In genomic region chrX:16105715-16106114, dm6 we compare ENCODE assay signal across 1 fruit fly cellular context.
TF ChIP-seq lines count a peak whose summit lies in the region.

No protein-coding gene starts in this region.

TF ChIP-seq in whole organism, embryonic, 481 proteins besides CTCF, POLR2A, EP300 and RAD21 (continued from another document and continues in another):
- TF ChIP-seq pita (GFP tag; optimal IDR thresholded peaks at IDR 0.05; lab: Kevin White, UChicago), result peak; percentile 37
- no peak for TF ChIP-seq CG13296 (GFP tag; optimal IDR thresholded peaks at IDR 0.05; lab: Kevin White, UChicago)
- TF ChIP-seq da (GFP tag; optimal IDR thresholded peaks at IDR 0.05; lab: Kevin White, UChicago), result no peak
- TF ChIP-seq Gug (GFP tag; IDR thresholded peaks at IDR 0.05; lab: Robert Waterston, UW), result peak; percentile 37; the same call in 1 of the 4 replicates
- no peak for TF ChIP-seq GATAe (GFP tag; conservative IDR thresholded peaks at IDR 0.05; lab: Robert Waterston, UW)
- peak; percentile 54 to 62 for TF ChIP-seq Pdp1 (GFP tag; optimal IDR thresholded peaks at IDR 0.05; lab: Kevin White, UChicago)
- no peak for TF ChIP-seq gfzf (GFP tag; optimal IDR thresholded peaks at IDR 0.05; lab: Kevin White, UChicago)
- peak; percentile 53 for TF ChIP-seq p53 (GFP tag; optimal IDR thresholded peaks at IDR 0.05; lab: Kevin White, UChicago)
- no peak for TF ChIP-seq CG1792 (GFP tag; optimal IDR thresholded peaks at IDR 0.05; lab: Kevin White, UChicago)
- no peak; the same call in 1 of the 2 replicates for TF ChIP-seq CG13287 (GFP tag; IDR thresholded peaks at IDR 0.05; lab: Robert Waterston, UW; ENCODE audit: partially characterized antibody)
- no peak for TF ChIP-seq zen2 (GFP tag; IDR thresholded peaks at IDR 0.05; lab: Robert Waterston, UW; ENCODE audit: partially characterized antibody)
- peak; percentile 62 for TF ChIP-seq CG11085 (GFP tag; IDR thresholded peaks at IDR 0.05; lab: Robert Waterston, UW)
- TF ChIP-seq Awh (GFP tag; IDR thresholded peaks at IDR 0.05; lab: Robert Waterston, UW), result no peak
- TF ChIP-seq jigr1 (GFP tag; IDR thresholded peaks at IDR 0.05; lab: Robert Waterston, UW), result no peak
- no peak for TF ChIP-seq gcm (GFP tag; optimal IDR thresholded peaks at IDR 0.05; lab: Kevin White, UChicago)
- TF ChIP-seq CG4282 (GFP tag; optimal IDR thresholded peaks at IDR 0.05; lab: Kevin White, UChicago), result no peak
- TF ChIP-seq oc (tag; optimal IDR thresholded peaks at IDR 0.05; lab: Kevin White, UChicago), result no peak
- no peak for TF ChIP-seq gt (GFP tag; IDR thresholded peaks at IDR 0.05; lab: Robert Waterston, UW)
- TF ChIP-seq Asciz (GFP tag; optimal IDR thresholded peaks at IDR 0.05; lab: Kevin White, UChicago), result no peak
- no peak for TF ChIP-seq tup (GFP tag; optimal IDR thresholded peaks at IDR 0.05; lab: Kevin White, UChicago)
- TF ChIP-seq lov (optimal IDR thresholded peaks at IDR 0.05; lab: Kevin White, UChicago), result no peak
- 0 out of 3 replicates have a peak, but pooled peaks have one; percentile 6 for TF ChIP-seq lov (GFP tag; IDR thresholded peaks at IDR 0.05; lab: Robert Waterston, UW)
- no peak for TF ChIP-seq CG7745 (tag; optimal IDR thresholded peaks at IDR 0.05; lab: Kevin White, UChicago)
- no peak for TF ChIP-seq CG2889 (GFP tag; IDR thresholded peaks at IDR 0.05; lab: Robert Waterston, UW)
- 0 out of 3 replicates have a peak, but pooled peaks have one; percentile 28 for TF ChIP-seq Dbx (GFP tag; IDR thresholded peaks at IDR 0.05; lab: Robert Waterston, UW)
- no peak for TF ChIP-seq C15 (GFP tag; IDR thresholded peaks at IDR 0.05; lab: Robert Waterston, UW)
- peak; percentile 60 for TF ChIP-seq mam (GFP tag; optimal IDR thresholded peaks at IDR 0.05; lab: Kevin White, UChicago)
- TF ChIP-seq B-H2 (GFP tag; optimal IDR thresholded peaks at IDR 0.05; lab: Kevin White, UChicago), result peak; percentile 9
- TF ChIP-seq Oaz (GFP tag; IDR thresholded peaks at IDR 0.05; lab: Robert Waterston, UW), result 0 out of 2 replicates have a peak, but pooled peaks have one; percentile 29
- 0 out of 2 replicates have a peak, but pooled peaks have one; percentile 19 for TF ChIP-seq CG11696 (GFP tag; IDR thresholded peaks at IDR 0.05; lab: Robert Waterston, UW)
- TF ChIP-seq Spps (tag; optimal IDR thresholded peaks at IDR 0.05; lab: Kevin White, UChicago), result no peak
- peak; percentile 25 for TF ChIP-seq CG17359 (tag; optimal IDR thresholded peaks at IDR 0.05; lab: Kevin White, UChicago)
- no peak for TF ChIP-seq CG18764 (GFP tag; optimal IDR thresholded peaks at IDR 0.05; lab: Kevin White, UChicago)
- TF ChIP-seq sqz (GFP tag; optimal IDR thresholded peaks at IDR 0.05; lab: Kevin White, UChicago), result no peak
- TF ChIP-seq Dref (GFP tag; IDR thresholded peaks at IDR 0.05; lab: Robert Waterston, UW), result no peak
- peak; percentile 24 for TF ChIP-seq chn (GFP tag; optimal IDR thresholded peaks at IDR 0.05; lab: Kevin White, UChicago)
- no peak for TF ChIP-seq Tbp (GFP tag; optimal IDR thresholded peaks at IDR 0.05; lab: Kevin White, UChicago)
- no peak for TF ChIP-seq CG2875 (GFP tag; optimal IDR thresholded peaks at IDR 0.05; lab: Kevin White, UChicago)
- TF ChIP-seq CG12299 (tag; optimal IDR thresholded peaks at IDR 0.05; lab: Kevin White, UChicago), result no peak
- no peak for TF ChIP-seq CG18599 (GFP tag; optimal IDR thresholded peaks at IDR 0.05; lab: Kevin White, UChicago)
- TF ChIP-seq slp2 (GFP tag; optimal IDR thresholded peaks at IDR 0.05; lab: Kevin White, UChicago), result peak; percentile 53
- no peak for TF ChIP-seq wdn (GFP tag; IDR thresholded peaks at IDR 0.05; lab: Robert Waterston, UW)
- TF ChIP-seq Hey (tag; optimal IDR thresholded peaks at IDR 0.05; lab: Kevin White, UChicago), result no peak
- TF ChIP-seq ind (GFP tag; optimal IDR thresholded peaks at IDR 0.05; lab: Kevin White, UChicago), result peak; percentile 12
- peak; percentile 26 for TF ChIP-seq CG15696 (tag; optimal IDR thresholded peaks at IDR 0.05; lab: Kevin White, UChicago)
- TF ChIP-seq vvl (GFP tag; IDR thresholded peaks at IDR 0.05; lab: Robert Waterston, UW), result peak; percentile 66
- TF ChIP-seq gcm2 (GFP tag; optimal IDR thresholded peaks at IDR 0.05; lab: Kevin White, UChicago), result no peak
- peak; percentile 47 for TF ChIP-seq Ptx1 (GFP tag; IDR thresholded peaks at IDR 0.05; lab: Robert Waterston, UW)
- no peak for TF ChIP-seq Dfd (GFP tag; optimal IDR thresholded peaks at IDR 0.05; lab: Kevin White, UChicago)
- no peak for TF ChIP-seq CG2712 (tag; optimal IDR thresholded peaks at IDR 0.05; lab: Kevin White, UChicago)
- TF ChIP-seq bbx (GFP tag; IDR thresholded peaks at IDR 0.05; lab: Robert Waterston, UW; ENCODE audit: partially characterized antibody), result peak; percentile 40; the same call in 1 of the 2 replicates
- TF ChIP-seq CG5245 (GFP tag; optimal IDR thresholded peaks at IDR 0.05; lab: Kevin White, UChicago), result peak; percentile 12
- TF ChIP-seq CG17802 (tag; optimal IDR thresholded peaks at IDR 0.05; lab: Kevin White, UChicago), result no peak
- TF ChIP-seq CG18262 (tag; optimal IDR thresholded peaks at IDR 0.05; lab: Kevin White, UChicago), result no peak
- no peak for TF ChIP-seq CG10543 (GFP tag; optimal IDR thresholded peaks at IDR 0.05; lab: Kevin White, UChicago)
- no peak for TF ChIP-seq nerfin-2 (GFP tag; IDR thresholded peaks at IDR 0.05; lab: Robert Waterston, UW; ENCODE audit: partially characterized antibody)
- TF ChIP-seq twi (tag; optimal IDR thresholded peaks at IDR 0.05; lab: Kevin White, UChicago), result no peak
- no peak; the same call in 1 of the 2 replicates for TF ChIP-seq CG10366 (GFP tag; IDR thresholded peaks at IDR 0.05; lab: Robert Waterston, UW)
- peak; percentile 34; the same call in 1 of the 2 replicates for TF ChIP-seq lmd (GFP tag; IDR thresholded peaks at IDR 0.05; lab: Robert Waterston, UW)
- TF ChIP-seq CG6175 (GFP tag; IDR thresholded peaks at IDR 0.05; lab: Robert Waterston, UW), result no peak
- peak; percentile 62; the same call in 2 of the 3 replicates for TF ChIP-seq Mrtf (GFP tag; IDR thresholded peaks at IDR 0.05; lab: Robert Waterston, UW)
- peak; percentile 35 for TF ChIP-seq CG7839 (tag; optimal IDR thresholded peaks at IDR 0.05; lab: Kevin White, UChicago)
- TF ChIP-seq ftz-f1 (GFP tag; optimal IDR thresholded peaks at IDR 0.05; lab: Kevin White, UChicago), result no peak
- no peak for TF ChIP-seq CG8765 (GFP tag; IDR thresholded peaks at IDR 0.05; lab: Robert Waterston, UW)
- TF ChIP-seq CG2120 (GFP tag; optimal IDR thresholded peaks at IDR 0.05; lab: Kevin White, UChicago), result peak; percentile 23
- no peak for TF ChIP-seq corto (GFP tag; optimal IDR thresholded peaks at IDR 0.05; lab: Kevin White, UChicago)
- no peak for TF ChIP-seq Eip74EF (GFP tag; optimal IDR thresholded peaks at IDR 0.05; lab: Kevin White, UChicago)
- TF ChIP-seq stc (GFP tag; IDR thresholded peaks at IDR 0.05; lab: Robert Waterston, UW), result 0 out of 2 replicates have a peak, but pooled peaks have one; percentile 25
- TF ChIP-seq knrl (GFP tag; IDR thresholded peaks at IDR 0.05; lab: Robert Waterston, UW; ENCODE audit: partially characterized antibody), result peak; percentile 27; the same call in 1 of the 3 replicates
- peak; percentile 66 for TF ChIP-seq bab2 (GFP tag; optimal IDR thresholded peaks at IDR 0.05; lab: Kevin White, UChicago)
- TF ChIP-seq CG1233 (GFP tag; optimal IDR thresholded peaks at IDR 0.05; lab: Kevin White, UChicago), result peak; percentile 9
- TF ChIP-seq CG12219 (GFP tag; optimal IDR thresholded peaks at IDR 0.05; lab: Kevin White, UChicago), result no peak
- TF ChIP-seq fd102C (GFP tag; optimal IDR thresholded peaks at IDR 0.05; lab: Kevin White, UChicago), result no peak
- TF ChIP-seq Vsx1 (GFP tag; optimal IDR thresholded peaks at IDR 0.05; lab: Kevin White, UChicago), result no peak
- no peak for TF ChIP-seq gsb-n (tag; optimal IDR thresholded peaks at IDR 0.05; lab: Kevin White, UChicago)
- TF ChIP-seq CG8478 (optimal IDR thresholded peaks at IDR 0.05; lab: Kevin White, UChicago), result no peak
- TF ChIP-seq zfh1 (GFP tag; IDR thresholded peaks at IDR 0.05; lab: Robert Waterston, UW), result peak; percentile 54; the same call in 1 of the 3 replicates
- no peak for TF ChIP-seq fu2 (GFP tag; optimal IDR thresholded peaks at IDR 0.05; lab: Kevin White, UChicago)
- TF ChIP-seq MBD-R2 (GFP tag; IDR thresholded peaks at IDR 0.05; lab: Robert Waterston, UW), result no peak
- TF ChIP-seq hbn (GFP tag; IDR thresholded peaks at IDR 0.05; lab: Robert Waterston, UW; ENCODE audit: partially characterized antibody), result no peak
- TF ChIP-seq pum (GFP tag; optimal IDR thresholded peaks at IDR 0.05; lab: Kevin White, UChicago), result peak; percentile 54
- peak; percentile 63 for TF ChIP-seq Xbp1 (GFP tag; optimal IDR thresholded peaks at IDR 0.05; lab: Kevin White, UChicago)
- peak; percentile 59 for TF ChIP-seq disco-r (GFP tag; optimal IDR thresholded peaks at IDR 0.05; lab: Kevin White, UChicago)
- no peak for TF ChIP-seq Neu2 (GFP tag; optimal IDR thresholded peaks at IDR 0.05; lab: Kevin White, UChicago; ENCODE audit: borderline replicate concordance)
- no peak for TF ChIP-seq fd3F (GFP tag; optimal IDR thresholded peaks at IDR 0.05; lab: Kevin White, UChicago)
- peak; percentile 24 for TF ChIP-seq HHEX (GFP tag; optimal IDR thresholded peaks at IDR 0.05; lab: Kevin White, UChicago)
- peak; percentile 14 for TF ChIP-seq Fer3 (tag; optimal IDR thresholded peaks at IDR 0.05; lab: Kevin White, UChicago)
- TF ChIP-seq ara (GFP tag; IDR thresholded peaks at IDR 0.05; lab: Robert Waterston, UW), result peak; percentile 49
- no peak for TF ChIP-seq CG6654 (GFP tag; optimal IDR thresholded peaks at IDR 0.05; lab: Kevin White, UChicago)
- peak; percentile 10 for TF ChIP-seq grau (tag; optimal IDR thresholded peaks at IDR 0.05; lab: Kevin White, UChicago)
- TF ChIP-seq Med (GFP tag; lab: Kevin White, UChicago), result peak; percentile 95
- no peak for TF ChIP-seq inv (GFP tag; IDR thresholded peaks at IDR 0.05; lab: Robert Waterston, UW; ENCODE audit: partially characterized antibody)
- peak; percentile 73 for TF ChIP-seq Antp (GFP tag; optimal IDR thresholded peaks at IDR 0.05; lab: Kevin White, UChicago)
- peak; percentile 72 for TF ChIP-seq CG42726 (GFP tag; IDR thresholded peaks at IDR 0.05; lab: Robert Waterston, UW; ENCODE audit: partially characterized antibody)
- TF ChIP-seq CG32772 (GFP tag; IDR thresholded peaks at IDR 0.05; lab: Robert Waterston, UW), result peak; percentile 52; the same call in 1 of the 2 replicates
- no peak for TF ChIP-seq usp (GFP tag; optimal IDR thresholded peaks at IDR 0.05; lab: Kevin White, UChicago)
- peak; percentile 85 for TF ChIP-seq Rfx (GFP tag; IDR thresholded peaks at IDR 0.05; lab: Robert Waterston, UW)
- no peak for TF ChIP-seq pan (optimal IDR thresholded peaks at IDR 0.05; lab: Kevin White, UChicago)
- peak in 1 of 2 experiments; percentile 46 for TF ChIP-seq pan (GFP tag; optimal IDR thresholded peaks at IDR 0.05 in 1 of 2, IDR thresholded peaks at IDR 0.05 in 1 of 2)
- TF ChIP-seq CG9932 (GFP tag; IDR thresholded peaks at IDR 0.05; lab: Robert Waterston, UW), result peak; percentile 56
- no peak for TF ChIP-seq gsb (GFP tag; IDR thresholded peaks at IDR 0.05; lab: Robert Waterston, UW)
- no peak for TF ChIP-seq Usf (GFP tag; optimal IDR thresholded peaks at IDR 0.05; lab: Kevin White, UChicago)
- TF ChIP-seq Ets97D (GFP tag; optimal IDR thresholded peaks at IDR 0.05; lab: Kevin White, UChicago), result peak; percentile 30
- no peak for TF ChIP-seq NC2α (GFP tag; optimal IDR thresholded peaks at IDR 0.05; lab: Kevin White, UChicago)
- TF ChIP-seq CG14441 (GFP tag; IDR thresholded peaks at IDR 0.05; lab: Robert Waterston, UW), result peak; percentile 59
- peak; percentile 21; the same call in 1 of the 2 replicates for TF ChIP-seq CG14014 (GFP tag; IDR thresholded peaks at IDR 0.05; lab: Robert Waterston, UW)
- peak; percentile 40 for TF ChIP-seq tgo (GFP tag; IDR thresholded peaks at IDR 0.05; lab: Robert Waterston, UW)
- peak; percentile 13 for TF ChIP-seq tin (GFP tag; optimal IDR thresholded peaks at IDR 0.05; lab: Kevin White, UChicago)
- TF ChIP-seq Elba2 (GFP tag; optimal IDR thresholded peaks at IDR 0.05; lab: Kevin White, UChicago), result no peak
- 0 out of 2 replicates have a peak, but pooled peaks have one; percentile 17 for TF ChIP-seq unc-4 (GFP tag; IDR thresholded peaks at IDR 0.05; lab: Robert Waterston, UW; ENCODE audit: partially characterized antibody)
- TF ChIP-seq CG33213 (GFP tag; optimal IDR thresholded peaks at IDR 0.05; lab: Kevin White, UChicago), result peak; percentile 47
- TF ChIP-seq hkb (optimal IDR thresholded peaks at IDR 0.05; lab: Kevin White, UChicago), result no peak
- no peak for TF ChIP-seq hkb (GFP tag; IDR thresholded peaks at IDR 0.05; lab: Robert Waterston, UW)
- TF ChIP-seq grn (GFP tag; optimal IDR thresholded peaks at IDR 0.05; lab: Kevin White, UChicago), result peak; percentile 50
- TF ChIP-seq Ssrp (tag; optimal IDR thresholded peaks at IDR 0.05; lab: Kevin White, UChicago), result no peak
- no peak for TF ChIP-seq tio (GFP tag; optimal IDR thresholded peaks at IDR 0.05; lab: Kevin White, UChicago)
- peak; percentile 15 for TF ChIP-seq CG9817 (tag; optimal IDR thresholded peaks at IDR 0.05; lab: Kevin White, UChicago)
- TF ChIP-seq Dek (tag; optimal IDR thresholded peaks at IDR 0.05; lab: Kevin White, UChicago), result no peak
- TF ChIP-seq lola (GFP tag; optimal IDR thresholded peaks at IDR 0.05; lab: Kevin White, UChicago), result no peak
- peak; percentile 18 for TF ChIP-seq en (GFP tag; optimal IDR thresholded peaks at IDR 0.05; lab: Kevin White, UChicago)
- TF ChIP-seq Blimp-1 (GFP tag; optimal IDR thresholded peaks at IDR 0.05; lab: Kevin White, UChicago), result no peak
- TF ChIP-seq CG9876 (GFP tag; optimal IDR thresholded peaks at IDR 0.05; lab: Kevin White, UChicago), result no peak
- TF ChIP-seq CG7556 (GFP tag; optimal IDR thresholded peaks at IDR 0.05; lab: Kevin White, UChicago), result no peak
- TF ChIP-seq CG4730 (GFP tag; IDR thresholded peaks at IDR 0.05; lab: Robert Waterston, UW), result 0 out of 2 replicates have a peak, but pooled peaks have one; percentile 27
- TF ChIP-seq az2 (GFP tag; optimal IDR thresholded peaks at IDR 0.05; lab: Kevin White, UChicago), result peak; percentile 46
- TF ChIP-seq CG11456 (GFP tag; IDR thresholded peaks at IDR 0.05; lab: Robert Waterston, UW), result peak; percentile 94
- TF ChIP-seq Atf3 (GFP tag; optimal IDR thresholded peaks at IDR 0.05; lab: Kevin White, UChicago), result no peak
- TF ChIP-seq CG30403 (GFP tag; optimal IDR thresholded peaks at IDR 0.05; lab: Kevin White, UChicago), result no peak
- 0 out of 2 replicates have a peak, but pooled peaks have one; percentile 15 for TF ChIP-seq danr (GFP tag; IDR thresholded peaks at IDR 0.05; lab: Robert Waterston, UW)
- TF ChIP-seq sob (GFP tag; IDR thresholded peaks at IDR 0.05; lab: Robert Waterston, UW), result peak; percentile 64
- peak; percentile 77 for TF ChIP-seq CG32532 (GFP tag; IDR thresholded peaks at IDR 0.05; lab: Robert Waterston, UW)
